Worm (Caenorhabditis elegans): Measurements from ENCODE around the gene ttc-17.

ce11 chrV:8947499-8947898, 9.3 kb upstream of the ttc-17 start, which contains the start of gene gck-1:
- TF ChIP-seq flt-1 (GFP tag; IDR thresholded peaks at IDR 0.05) (no peak), B0310.2 (tag; optimal IDR thresholded peaks at IDR 0.05) (no peak), pes-1 (GFP tag; IDR thresholded peaks at IDR 0.05) (no peak), tra-4 (tag; optimal IDR thresholded peaks at IDR 0.05) (no peak), ama-1 (optimal IDR thresholded peaks at IDR 0.05) (no peak), F13C5.2 (tag; optimal IDR thresholded peaks at IDR 0.05) (no peak), hmg-4 (GFP tag; optimal IDR thresholded peaks at IDR 0.05) (no peak), ets-7 (tag; optimal IDR thresholded peaks at IDR 0.05) (no peak), tbx-37 (GFP tag; conservative IDR thresholded peaks at IDR 0.05) (no peak), tbx-11 (GFP tag; IDR thresholded peaks at IDR 0.05) (no peak), sea-1 (GFP tag; conservative IDR thresholded peaks at IDR 0.05) (no peak), ceh-13 (GFP tag; optimal IDR thresholded peaks at IDR 0.05) (no peak), ceh-36 (tag; optimal IDR thresholded peaks at IDR 0.05) (no peak), hmbx-1 (tag; optimal IDR thresholded peaks at IDR 0.05) (no peak)
